Worm (Caenorhabditis elegans) whole organism, midembryonic: ENCODE data around the gene itsn-1.
A peak's percentile ranks its signal among the peaks of the same experiment; 100 is the strongest.

Experiments
- T22C8.4 ChIP-seq: fragments of 200-800 bp; sonication (Bioruptor generic); IDR thresholded peaks from 2 replicates; pipeline ENCODE4 v1.3.6; 2022; ENCODE audit warnings: missing genetic modification characterization, missing compliant biosample characterization
- cog-1 ChIP-seq: sonication (generic microtip); optimal IDR thresholded peaks from 2 replicates; lab custom pipeline; 2016; ENCODE audit warnings: missing genetic modification characterization, missing compliant biosample characterization
- flt-1 ChIP-seq: fragments of 200-800 bp; sonication (Bioruptor generic); IDR thresholded peaks from 2 replicates; pipeline ENCODE4 v1.3.6; 2022; ENCODE audit warnings: missing genetic modification characterization, missing compliant biosample characterization
- klf-2 ChIP-seq: fragments of 200-800 bp; sonication (Bioruptor generic); conservative IDR thresholded peaks from 2 replicates; pipeline ENCODE4 v1.3.6; 2022; ENCODE audit warnings: missing genetic modification reagents, missing genetic modification characterization, missing compliant biosample characterization
- med-1 ChIP-seq: sonication (generic microtip); optimal IDR thresholded peaks from 2 replicates; lab custom pipeline; 2017; ENCODE audit warnings: missing genetic modification characterization, mild to moderate bottlenecking, missing compliant biosample characterization, antibody characterized with exemption, missing genetic modification reagents; ENCODE audit not compliant: insufficient read depth
- ref-1 ChIP-seq: fragments of 200-800 bp; sonication (Bioruptor generic); conservative IDR thresholded peaks from 2 replicates; pipeline ENCODE4 v1.3.6; 2022; ENCODE audit warnings: missing genetic modification reagents, missing genetic modification characterization, missing compliant biosample characterization
- tab-1 ChIP-seq: fragments of 200-800 bp; sonication (Bioruptor generic); IDR thresholded peaks from 2 replicates; pipeline ENCODE4 v1.3.6; 2022; ENCODE audit warnings: missing genetic modification characterization, missing compliant biosample characterization
- ztf-23 ChIP-seq: fragments of 200-800 bp; sonication (Bioruptor generic); IDR thresholded peaks from 2 replicates; pipeline ENCODE4 v1.3.6; 2022; ENCODE audit warnings: missing genetic modification reagents, missing genetic modification characterization, missing compliant biosample characterization
- ztf-29 ChIP-seq: fragments of 200-800 bp; sonication (Bioruptor generic); IDR thresholded peaks from 2 replicates; pipeline ENCODE4 v1.3.6; 2022; ENCODE audit warnings: missing genetic modification reagents, missing genetic modification characterization, missing compliant biosample characterization

itsn-1 gene

ce11 chrIV:17110882-17111281 lies 8.6 kb upstream of the itsn-1 start, which contains the start of gene sfa-1:
TSS of gene sfa-1 (minus strand) at chrIV:17110982.
- TF ChIP-seq T22C8.4 (GFP tag; lab: Robert Waterston, UW) (no peak), ref-1 (no peak), klf-2 (GFP tag; lab: Robert Waterston, UW) (no peak), tab-1 (GFP tag; lab: Robert Waterston, UW) (no peak), ztf-29 (no peak), ztf-23 (GFP tag; lab: Robert Waterston, UW) (no peak), cog-1 (tag; lab: Kevin White, UChicago) (no peak), med-1 (GFP tag; lab: Kevin White, UChicago) (no peak), flt-1 (GFP tag; lab: Robert Waterston, UW) (no peak)

- TF ChIP-seq tab-1 (GFP tag; lab: Robert Waterston, UW): no peak
- TF ChIP-seq klf-2 (GFP tag; lab: Robert Waterston, UW): no peak
- TF ChIP-seq ref-1: no peak
Observed at ce11 chrIV:17111813-17112212, 7.7 kb upstream of the itsn-1 start, which contains the start of gene Y116A8C.33. TSS of gene Y116A8C.33 (plus strand) at chrIV:17112113.

ce11 chrIV:17116345-17116744 lies 3.1 kb upstream of the itsn-1 start, which contains the start of gene cyn-13:
TSS of gene cyn-13 (minus strand) at chrIV:17116657.
- TF ChIP-seq tab-1 (GFP tag; lab: Robert Waterston, UW) (no peak), cog-1 (tag; lab: Kevin White, UChicago) (no peak), ztf-29 (no peak), flt-1 (GFP tag; lab: Robert Waterston, UW) (no peak), med-1 (GFP tag; lab: Kevin White, UChicago) (no peak), ztf-23 (GFP tag; lab: Robert Waterston, UW) (no peak), T22C8.4 (GFP tag; lab: Robert Waterston, UW) (no peak), ref-1 (no peak), klf-2 (GFP tag; lab: Robert Waterston, UW) (no peak)

ce11 chrIV:17116821-17117220 lies 2.7 kb upstream of the itsn-1 start:
- TF ChIP-seq flt-1 (GFP tag; lab: Robert Waterston, UW) (no peak), tab-1 (GFP tag; lab: Robert Waterston, UW) (0 out of 2 replicates have a peak, but pooled peaks have one; percentile 51)

ce11 chrIV:17118585-17118984 lies 897 bp upstream of the itsn-1 start, which contains the start of gene uaf-2:
TSS of gene uaf-2 (minus strand) at chrIV:17118767.
- TF ChIP-seq ztf-29 (no peak), flt-1 (GFP tag; lab: Robert Waterston, UW) (peak; percentile 25; the same call in 1 of the 2 replicates)

- no peak for TF ChIP-seq flt-1 (GFP tag; lab: Robert Waterston, UW)
- TF ChIP-seq cog-1 (tag; lab: Kevin White, UChicago): no peak
- no peak for TF ChIP-seq ztf-29
- no peak for TF ChIP-seq T22C8.4 (GFP tag; lab: Robert Waterston, UW)
- no peak for TF ChIP-seq med-1 (GFP tag; lab: Kevin White, UChicago)
- TF ChIP-seq ztf-23 (GFP tag; lab: Robert Waterston, UW): no peak
- TF ChIP-seq ref-1: no peak
- TF ChIP-seq tab-1 (GFP tag; lab: Robert Waterston, UW): no peak
- TF ChIP-seq klf-2 (GFP tag; lab: Robert Waterston, UW): no peak
Observed at ce11 chrIV:17121058-17121773, 1.7 kb downstream of the itsn-1 start.

ce11 chrIV:17125967-17126366 lies 6.5 kb downstream of the itsn-1 start:
- TF ChIP-seq klf-2 (GFP tag; lab: Robert Waterston, UW) (no peak), flt-1 (GFP tag; lab: Robert Waterston, UW) (no peak), ztf-29 (no peak), cog-1 (tag; lab: Kevin White, UChicago) (no peak), ztf-23 (GFP tag; lab: Robert Waterston, UW) (no peak), T22C8.4 (GFP tag; lab: Robert Waterston, UW) (no peak), ref-1 (no peak), tab-1 (GFP tag; lab: Robert Waterston, UW) (no peak), med-1 (GFP tag; lab: Kevin White, UChicago) (no peak)

- TF ChIP-seq ref-1 (no peak), T22C8.4 (GFP tag; lab: Robert Waterston, UW) (no peak), ztf-23 (GFP tag; lab: Robert Waterston, UW) (no peak), flt-1 (GFP tag; lab: Robert Waterston, UW) (no peak)
Observed at ce11 chrIV:17126512-17126911, 7.0 kb downstream of the itsn-1 start.

ce11 chrIV:17131035-17131595 lies 11.6 kb downstream of the itsn-1 start, which contains the start of the genes Y116A8C.37 and Y116A8C.38:
TSS of gene Y116A8C.37 (minus strand) at chrIV:17131135.
TSS of gene Y116A8C.38 (plus strand) at chrIV:17131545.
- TF ChIP-seq ztf-23 (GFP tag; lab: Robert Waterston, UW) (no peak), klf-2 (GFP tag; lab: Robert Waterston, UW) (no peak), T22C8.4 (GFP tag; lab: Robert Waterston, UW) (no peak), ref-1 (no peak), ztf-29 (no peak), cog-1 (tag; lab: Kevin White, UChicago) (no peak), med-1 (GFP tag; lab: Kevin White, UChicago) (no peak), tab-1 (GFP tag; lab: Robert Waterston, UW) (no peak), flt-1 (GFP tag; lab: Robert Waterston, UW) (no peak)

- TF ChIP-seq ztf-23 (GFP tag; lab: Robert Waterston, UW): no peak
- no peak for TF ChIP-seq cog-1 (tag; lab: Kevin White, UChicago)
- TF ChIP-seq tab-1 (GFP tag; lab: Robert Waterston, UW): no peak
- TF ChIP-seq klf-2 (GFP tag; lab: Robert Waterston, UW): no peak
- TF ChIP-seq flt-1 (GFP tag; lab: Robert Waterston, UW): no peak
- TF ChIP-seq med-1 (GFP tag; lab: Kevin White, UChicago): no peak
- no peak for TF ChIP-seq ztf-29
- TF ChIP-seq T22C8.4 (GFP tag; lab: Robert Waterston, UW): no peak
- TF ChIP-seq ref-1: no peak
Observed at ce11 chrIV:17150418-17150817, 30.9 kb downstream of the itsn-1 start.
